Worm (Caenorhabditis elegans) whole organism, mixed stage, embryonic: ENCODE measurements around the gene C27D6.3.

Experiments
- bed-3 ChIP-seq: fragments of 200-800 bp; sonication (Bioruptor generic); optimal IDR thresholded peaks from 3 replicates; lab custom pipeline; 2018; ENCODE audit warnings: mild to moderate bottlenecking, missing genetic modification characterization, moderate library complexity, missing compliant biosample characterization
- blmp-1 ChIP-seq: fragments of 150-350 bp; optimal IDR thresholded peaks from 2 replicates; lab custom pipeline; 2014; ENCODE audit warnings: missing biosample characterization, missing genetic modification characterization
- ceh-39 ChIP-seq: fragments of 150-350 bp; optimal IDR thresholded peaks from 2 replicates; lab custom pipeline; 2014; ENCODE audit warnings: missing biosample characterization, missing genetic modification characterization
- ceh-43 ChIP-seq: fragments of 200-800 bp; sonication (Bioruptor generic); optimal IDR thresholded peaks from 2 replicates; lab custom pipeline; 2018; ENCODE audit warnings: mild to moderate bottlenecking, missing genetic modification characterization, moderate library complexity, missing compliant biosample characterization
- elt-3 ChIP-seq: fragments of 150-350 bp; optimal IDR thresholded peaks from 2 replicates; lab custom pipeline; 2014; ENCODE audit warnings: missing biosample characterization, missing genetic modification characterization
- lin-13 ChIP-seq: fragments of 150-350 bp; optimal IDR thresholded peaks from 2 replicates; lab custom pipeline; 2014; ENCODE audit warnings: missing biosample characterization, missing genetic modification characterization
- lsy-2 ChIP-seq: fragments of 150-350 bp; optimal IDR thresholded peaks from 2 replicates; lab custom pipeline; 2014; ENCODE audit warnings: missing biosample characterization, missing genetic modification characterization
- mab-5 ChIP-seq: fragments of 150-350 bp; optimal IDR thresholded peaks from 2 replicates; lab custom pipeline; 2014; ENCODE audit warnings: missing biosample characterization, missing genetic modification characterization
- nhr-237 ChIP-seq: fragments of 150-350 bp; optimal IDR thresholded peaks from 2 replicates; lab custom pipeline; 2014; ENCODE audit warnings: missing biosample characterization, missing genetic modification characterization
- nhr-76 ChIP-seq: sonication (generic microtip); optimal IDR thresholded peaks from 2 replicates; lab custom pipeline; 2017; ENCODE audit warnings: missing biosample characterization, missing genetic modification characterization
- snpc-4 ChIP-seq: fragments of 150-350 bp; optimal IDR thresholded peaks from 2 replicates; lab custom pipeline; 2014; ENCODE audit warnings: missing biosample characterization, missing genetic modification characterization
- tbx-8 ChIP-seq: fragments of 200-800 bp; sonication (Bioruptor generic); optimal IDR thresholded peaks from 2 replicates; lab custom pipeline; 2018; ENCODE audit warnings: mild to moderate bottlenecking, missing genetic modification characterization, moderate library complexity, missing compliant biosample characterization
- unc-62 ChIP-seq: fragments of 150-350 bp; optimal IDR thresholded peaks from 2 replicates; lab custom pipeline; 2014; ENCODE audit warnings: missing biosample characterization, missing genetic modification reagents, missing genetic modification characterization

- TF ChIP-seq elt-3 (tag; lab: Kevin White, UChicago) (no peak), snpc-4 (tag; lab: Kevin White, UChicago) (no peak), nhr-237 (tag; lab: Kevin White, UChicago) (no peak), nhr-76 (tag; lab: Kevin White, UChicago) (no peak), bed-3 (GFP tag; lab: Kevin White, UChicago) (no peak), blmp-1 (no peak), unc-62 (GFP tag; lab: Kevin White, UChicago) (no peak), lsy-2 (no peak), tbx-8 (GFP tag; lab: Kevin White, UChicago) (no peak), ceh-39 (tag; lab: Kevin White, UChicago) (no peak), lin-13 (tag; lab: Kevin White, UChicago) (no peak), mab-5 (tag; lab: Kevin White, UChicago) (no peak), ceh-43 (GFP tag; lab: Kevin White, UChicago) (no peak)
Measured at ce11 chrII:5186870-5187269, 12.6 kb upstream of the C27D6.3 start.
